Fruit fly (Drosophila melanogaster): ENCODE data around the gene Cad96Cb.

The Cad96Cb gene

DNA sequence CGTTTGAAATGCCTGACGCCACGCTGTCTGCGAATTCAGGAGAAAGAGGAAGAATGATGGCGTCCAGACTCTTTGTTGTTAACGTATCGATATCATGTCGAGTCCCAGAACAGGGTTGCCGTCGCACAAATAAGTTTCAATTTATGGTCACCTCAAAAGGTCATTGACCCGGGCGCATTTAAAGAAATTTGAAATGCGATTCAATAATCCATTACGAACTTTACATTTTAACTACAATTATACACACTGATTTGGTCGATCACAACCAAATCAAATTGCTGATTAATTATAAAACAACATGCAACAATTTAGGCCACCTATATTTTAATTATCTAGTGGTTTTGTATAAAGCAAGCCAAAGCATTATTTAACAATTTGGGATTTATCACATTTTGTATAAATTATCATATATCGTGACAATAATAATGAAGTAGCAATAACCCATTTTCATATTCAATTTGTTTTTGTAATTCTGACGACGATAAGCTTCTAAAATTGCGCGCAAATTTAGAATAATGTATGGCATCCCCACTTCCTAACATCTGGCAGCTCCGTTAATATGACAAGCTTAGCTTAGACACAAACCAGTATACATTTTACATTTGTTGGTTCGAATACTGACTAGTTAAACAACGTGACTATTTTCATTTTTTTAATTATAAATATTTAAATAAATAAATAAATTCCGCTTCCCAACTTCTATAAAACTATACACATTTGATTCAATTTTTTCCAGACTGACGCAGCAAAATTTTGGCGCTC is 13.1 kb upstream of the Cad96Cb start, which contains the start of gene bam:
Gene bam (minus strand): TSS at position 58 of the 762 bp plus-strand sequence.
- TF ChIP-seq Hr83 (GFP tag; optimal IDR thresholded peaks at IDR 0.05; ENCODE audit: poor library complexity, severe bottlenecking): no peak
- no peak for TF ChIP-seq br (GFP tag; optimal IDR thresholded peaks at IDR 0.05)
- no peak for TF ChIP-seq sv (GFP tag; optimal IDR thresholded peaks at IDR 0.05)
- no peak for TF ChIP-seq Rel (GFP tag; optimal IDR thresholded peaks at IDR 0.05)
- peak; percentile 77 for TF ChIP-seq Rel (tag; optimal IDR thresholded peaks at IDR 0.05)
- peak; percentile 51 for TF ChIP-seq Myc (optimal IDR thresholded peaks at IDR 0.05)

DNA sequence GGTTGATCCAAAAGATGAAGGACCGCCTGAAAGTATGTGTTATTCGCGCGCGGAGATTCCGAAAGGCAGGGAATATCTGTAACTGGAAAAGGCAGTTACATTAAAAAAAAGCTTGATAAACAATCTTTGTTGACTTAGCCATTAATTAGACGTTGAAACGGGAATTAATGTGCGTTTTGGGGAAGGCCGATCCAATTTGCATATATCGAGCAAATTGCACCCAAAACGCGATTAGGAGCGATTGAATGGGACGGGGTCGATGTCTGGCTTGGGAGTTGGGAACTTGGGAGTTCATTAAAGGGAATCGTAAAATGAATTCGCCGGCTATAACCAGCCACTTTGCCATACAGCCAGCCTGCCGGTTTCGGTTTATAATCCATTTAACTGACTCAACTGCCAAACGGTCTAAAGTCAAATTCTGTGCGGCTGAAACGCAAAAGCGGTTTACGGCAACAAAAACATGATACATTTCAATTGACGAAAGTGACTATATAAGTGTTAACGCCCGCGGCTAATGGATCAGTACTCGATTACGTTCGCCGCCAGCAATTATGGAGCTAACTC is 9.5 kb upstream of the Cad96Cb start, which contains the start of gene CG11854:
Gene CG11854 (plus strand): TSS at position 514 of the 564 bp plus-strand sequence.
- no peak for TF ChIP-seq jim (GFP tag; optimal IDR thresholded peaks at IDR 0.05)
- no peak for TF ChIP-seq Rel (GFP tag; optimal IDR thresholded peaks at IDR 0.05)
- peak; percentile 76 for TF ChIP-seq Rel (tag; optimal IDR thresholded peaks at IDR 0.05)

DNA sequence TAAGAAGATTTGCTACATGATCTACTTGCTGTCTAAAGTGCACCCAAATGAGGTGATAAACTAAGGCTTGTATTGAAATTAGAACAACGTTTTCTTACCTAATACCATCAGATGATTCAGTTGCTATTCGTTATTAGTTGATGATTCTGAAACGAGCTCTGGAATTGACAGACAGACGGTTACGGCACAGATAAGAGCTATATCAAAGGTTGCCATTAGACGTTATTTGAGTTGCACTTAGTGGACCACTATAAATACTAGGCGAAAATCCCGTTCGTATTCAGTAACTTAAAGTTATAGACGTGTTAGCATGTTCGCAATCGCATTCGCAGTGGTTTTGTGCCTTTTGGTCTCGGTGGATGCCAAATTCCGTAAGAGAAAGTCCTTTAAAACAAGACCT is 7.8 kb upstream of the Cad96Cb start, which contains the start of gene to:
Gene to (plus strand): TSS at position 301 of the 400 bp plus-strand sequence.
- TF ChIP-seq jim (GFP tag; optimal IDR thresholded peaks at IDR 0.05) (no peak), pan (optimal IDR thresholded peaks at IDR 0.05) (no peak), GATAd (GFP tag; optimal IDR thresholded peaks at IDR 0.05) (no peak), dl (GFP tag; optimal IDR thresholded peaks at IDR 0.05; ENCODE audit: insufficient read depth in 1 of 2, partially characterized antibody in 2 of 2) (no peak), br (GFP tag; optimal IDR thresholded peaks at IDR 0.05) (no peak), brk (GFP tag; optimal IDR thresholded peaks at IDR 0.05) (no peak)

DNA sequence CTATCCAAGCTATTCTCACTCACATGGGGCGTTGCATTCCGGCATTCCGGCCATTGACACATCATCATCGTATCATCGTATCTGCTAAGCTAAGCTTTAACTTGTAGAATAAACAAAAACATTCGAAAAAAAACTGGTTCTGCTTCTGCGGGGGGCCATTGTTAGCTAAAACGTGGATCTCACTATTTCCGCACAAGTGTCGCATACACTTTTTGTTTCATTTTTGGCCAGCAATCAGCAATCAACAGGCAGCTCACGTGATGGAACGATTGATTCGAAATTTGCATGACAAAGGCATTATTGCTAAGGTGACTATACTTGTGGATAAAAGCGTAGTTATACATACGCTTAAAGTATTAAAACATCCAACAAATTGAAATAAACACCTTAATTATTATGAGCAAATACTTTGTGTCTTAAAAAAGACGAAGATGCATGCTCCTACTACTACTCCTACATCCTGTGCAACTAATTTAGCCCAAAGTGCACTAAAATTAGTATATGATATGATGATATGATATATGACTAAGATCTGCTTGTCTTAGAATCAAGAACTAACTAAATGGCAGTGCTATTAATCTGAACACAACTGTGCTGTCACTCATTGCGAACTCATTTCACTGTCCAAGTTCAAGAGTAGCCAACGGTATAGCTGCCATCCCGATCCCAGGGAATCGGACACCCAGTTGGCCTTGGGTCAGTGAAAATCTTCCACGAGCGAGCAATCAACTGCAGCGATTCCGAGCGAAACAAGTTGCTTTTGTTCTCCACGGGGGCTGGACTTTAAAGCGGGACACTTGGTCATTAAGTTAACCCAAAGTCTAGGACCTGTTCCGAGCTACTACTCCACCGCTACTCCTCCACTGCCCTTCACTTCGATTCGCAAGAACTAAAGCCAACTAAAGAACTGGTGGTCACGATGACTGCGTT is 6.9 kb upstream of the Cad96Cb start:
- TF ChIP-seq N (GFP tag; optimal IDR thresholded peaks at IDR 0.05) (no peak), usp (GFP tag; optimal IDR thresholded peaks at IDR 0.05) (no peak), Hr78 (GFP tag; optimal IDR thresholded peaks at IDR 0.05) (no peak), woc (GFP tag; optimal IDR thresholded peaks at IDR 0.05) (no peak), Mio (GFP tag; optimal IDR thresholded peaks at IDR 0.05) (no peak), Myc (optimal IDR thresholded peaks at IDR 0.05) (no peak), Abd-B (GFP tag; optimal IDR thresholded peaks at IDR 0.05) (no peak), dmrt93B (GFP tag; optimal IDR thresholded peaks at IDR 0.05) (no peak), Rel (GFP tag; optimal IDR thresholded peaks at IDR 0.05) (no peak), Rel (tag; optimal IDR thresholded peaks at IDR 0.05) (no peak), tai (GFP tag; optimal IDR thresholded peaks at IDR 0.05) (no peak), foxo (GFP tag; optimal IDR thresholded peaks at IDR 0.05) (no peak), br (GFP tag; optimal IDR thresholded peaks at IDR 0.05) (no peak), HLH106 (tag; optimal IDR thresholded peaks at IDR 0.05) (no peak), dsf (GFP tag; optimal IDR thresholded peaks at IDR 0.05; ENCODE audit: borderline replicate concordance) (no peak), Hnf4 (GFP tag; optimal IDR thresholded peaks at IDR 0.05) (no peak)

DNA sequence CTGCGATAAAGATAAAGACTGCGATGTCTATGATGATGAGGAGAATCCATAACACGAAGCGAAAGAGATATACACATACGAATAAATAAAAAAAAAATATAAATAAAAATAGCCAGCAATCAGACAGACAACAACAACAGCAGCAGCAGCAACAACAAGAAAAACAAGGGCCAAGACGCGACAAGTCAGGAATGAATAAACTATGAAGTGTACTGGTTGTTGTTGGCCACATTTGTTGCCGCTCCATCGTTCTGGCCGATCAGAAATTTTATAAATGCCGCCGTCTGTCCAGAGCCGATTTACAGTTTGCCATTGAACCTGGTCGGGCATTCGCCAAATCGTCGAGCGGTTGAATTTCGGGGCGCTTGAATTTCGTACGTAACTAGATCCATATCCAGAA is 5.2 kb upstream of the Cad96Cb start, which contains the start of gene Jhbp7:
Gene Jhbp7 (plus strand): TSS at position 301 of the 400 bp plus-strand sequence.
- TF ChIP-seq usp (GFP tag; optimal IDR thresholded peaks at IDR 0.05) (no peak), Dif (GFP tag; optimal IDR thresholded peaks at IDR 0.05; ENCODE audit: partially characterized antibody) (no peak), Abd-B (GFP tag; optimal IDR thresholded peaks at IDR 0.05) (no peak), psq (GFP tag; optimal IDR thresholded peaks at IDR 0.05) (no peak), ey (GFP tag; optimal IDR thresholded peaks at IDR 0.05) (no peak), Sp1 (GFP tag; optimal IDR thresholded peaks at IDR 0.05) (no peak), CG32264 (GFP tag; optimal IDR thresholded peaks at IDR 0.05) (no peak)

All from whole organism, wandering third instar larva.